Worm (Caenorhabditis elegans): Measurements from ENCODE around the gene K05F1.9.

K05F1.9 gene

DNA sequence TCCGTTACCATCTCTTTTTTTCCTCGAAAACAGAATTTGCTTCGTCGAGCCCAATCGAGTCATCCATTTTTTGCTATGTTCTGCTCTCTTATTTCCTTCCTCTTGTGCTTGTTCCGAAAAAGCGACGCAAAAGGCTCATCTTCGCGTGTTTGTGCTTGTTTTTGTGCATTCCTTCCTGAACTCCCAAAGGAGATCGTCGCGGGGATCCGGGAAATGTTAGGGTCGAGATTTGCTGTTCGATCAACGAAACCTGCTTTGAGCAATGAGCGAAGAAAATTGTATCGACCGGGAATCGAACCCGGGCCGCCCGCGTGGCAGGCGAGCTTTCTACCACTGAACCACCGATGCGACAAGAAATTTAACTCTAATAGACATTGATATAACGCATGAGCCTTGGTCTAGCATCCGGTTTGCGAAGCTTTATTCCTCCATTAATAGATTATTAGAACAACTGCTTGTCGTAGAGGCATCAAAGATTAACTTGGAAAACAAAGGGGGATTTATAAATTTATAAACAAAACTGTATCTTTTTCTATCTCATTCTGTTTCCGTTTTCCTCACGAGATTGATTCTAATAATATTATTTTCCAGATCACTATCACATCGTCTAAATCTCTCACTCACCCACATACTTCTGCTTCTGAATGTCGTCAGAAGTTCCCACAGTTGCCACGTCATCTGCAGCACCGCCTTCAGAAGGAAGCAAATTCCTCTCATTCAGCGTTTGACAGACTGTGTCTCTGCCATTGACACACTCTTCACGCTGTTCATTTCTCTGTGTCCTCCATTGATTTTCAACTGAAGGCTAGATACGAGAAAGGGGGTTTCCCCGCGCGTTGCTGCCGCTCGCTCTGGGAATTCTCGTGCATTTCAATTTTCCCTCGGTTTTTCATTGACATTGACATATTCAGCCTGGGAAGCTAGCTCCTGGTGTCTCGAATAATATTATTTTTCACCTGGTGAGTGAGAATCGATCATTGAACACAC, 18.7 kb downstream of the K05F1.9 start, which contains the start of gene K05F1.6 (continued):
- TF ChIP-seq fkh-10 (GFP tag; optimal IDR thresholded peaks at IDR 0.05) (no peak), skn-1 (tag; optimal IDR thresholded peaks at IDR 0.05) (peak; percentile 11), lin-15B (tag; optimal IDR thresholded peaks at IDR 0.05) (no peak), lin-14 (GFP tag; optimal IDR thresholded peaks at IDR 0.05) (peak; percentile 56), blmp-1 (tag; optimal IDR thresholded peaks at IDR 0.05) (no peak), lsy-2 (tag; optimal IDR thresholded peaks at IDR 0.05) (peak in 1 of 2 experiments; percentile 52), zip-4 (GFP tag; optimal IDR thresholded peaks at IDR 0.05) (peak; percentile 19), swsn-7 (tag; optimal IDR thresholded peaks at IDR 0.05) (peak; percentile 42), snpc-4 (tag; optimal IDR thresholded peaks at IDR 0.05) (no peak), unc-130 (tag; optimal IDR thresholded peaks at IDR 0.05) (peak; percentile 52), nhr-76 (tag; optimal IDR thresholded peaks at IDR 0.05) (peak; percentile 20), fkh-8 (tag; optimal IDR thresholded peaks at IDR 0.05) (peak; percentile 41), lin-13 (GFP tag; optimal IDR thresholded peaks at IDR 0.05) (peak; percentile 22), nhr-85 (tag) (peak; percentile 53), C16A3.4 (tag; optimal IDR thresholded peaks at IDR 0.05) (peak; percentile 59), unc-98 (GFP tag; IDR thresholded peaks at IDR 0.05) (0 out of 2 replicates have a peak, but pooled peaks have one; percentile 53), xbp-1 (tag; optimal IDR thresholded peaks at IDR 0.05) (peak; percentile 39), ztf-4 (tag; optimal IDR thresholded peaks at IDR 0.05) (peak; percentile 15), mdl-1 (tag; optimal IDR thresholded peaks at IDR 0.05) (peak in 1 of 2 experiments; percentile 58), nhr-19 (GFP tag; conservative IDR thresholded peaks at IDR 0.05) (peak; percentile 72), nhr-71 (tag; optimal IDR thresholded peaks at IDR 0.05) (peak; percentile 78), pax-3 (tag; optimal IDR thresholded peaks at IDR 0.05) (peak; percentile 19), unc-86 (tag; optimal IDR thresholded peaks at IDR 0.05) (peak; percentile 9), isw-1 (GFP tag; IDR thresholded peaks at IDR 0.05) (0 out of 2 replicates have a peak, but pooled peaks have one; percentile 1), elt-2 (tag; optimal IDR thresholded peaks at IDR 0.05) (peak; percentile 70), sup-37 (GFP tag; optimal IDR thresholded peaks at IDR 0.05) (peak; percentile 6), ceh-82 (tag; optimal IDR thresholded peaks at IDR 0.05) (peak in 2 of 3 experiments; percentile 32), nhr-77 (tag; optimal IDR thresholded peaks at IDR 0.05) (no peak), tbx-2 (tag; optimal IDR thresholded peaks at IDR 0.05) (peak; percentile 18), dsc-1 (tag; optimal IDR thresholded peaks at IDR 0.05) (peak; percentile 70), efl-1 (optimal IDR thresholded peaks at IDR 0.05) (peak; percentile 40 to 69), efl-1 (GFP tag; optimal IDR thresholded peaks at IDR 0.05 in 1 of 2) (peak in 1 of 2 experiments; percentile 94), C04F5.9 (tag; optimal IDR thresholded peaks at IDR 0.05) (no peak), fos-1 (tag; optimal IDR thresholded peaks at IDR 0.05) (peak; percentile 29), nhr-237 (tag; optimal IDR thresholded peaks at IDR 0.05) (no peak), jun-1 (tag; optimal IDR thresholded peaks at IDR 0.05) (peak; percentile 1), nhr-84 (tag; optimal IDR thresholded peaks at IDR 0.05) (no peak), lin-35 (GFP tag; optimal IDR thresholded peaks at IDR 0.05) (peak; percentile 6 to 44), egl-27 (tag; optimal IDR thresholded peaks at IDR 0.05) (no peak), unc-30 (tag; optimal IDR thresholded peaks at IDR 0.05) (no peak)

DNA sequence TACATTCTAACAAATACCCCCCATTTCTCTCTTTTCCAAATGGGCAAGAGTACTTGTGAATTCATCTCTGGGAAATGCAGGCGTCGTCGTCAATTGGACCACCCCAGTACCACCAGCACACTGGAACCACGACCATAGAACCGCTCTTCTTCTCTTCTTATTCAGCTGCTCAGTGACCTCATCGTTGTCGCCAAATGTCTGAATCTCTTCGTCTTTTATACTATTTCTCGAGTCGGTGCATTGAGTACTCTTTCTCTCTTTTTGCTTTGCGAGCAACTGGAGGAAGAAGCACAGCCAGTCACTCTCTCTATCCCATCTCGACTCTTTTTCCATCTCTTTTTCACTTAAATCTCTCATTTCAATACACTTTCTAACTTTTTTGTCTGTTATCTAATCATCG, 21.1 kb downstream of the K05F1.9 start:
- TF ChIP-seq fos-1 (tag; optimal IDR thresholded peaks at IDR 0.05) (peak; percentile 34), unc-62 (GFP tag; optimal IDR thresholded peaks at IDR 0.05) (no peak), swsn-7 (tag; optimal IDR thresholded peaks at IDR 0.05) (peak; percentile 38), lin-39 (tag; optimal IDR thresholded peaks at IDR 0.05) (no peak), isw-1 (GFP tag; IDR thresholded peaks at IDR 0.05) (0 out of 2 replicates have a peak, but pooled peaks have one; percentile 4), lsy-2 (tag; optimal IDR thresholded peaks at IDR 0.05) (peak; percentile 10 to 53), C04F5.9 (tag; optimal IDR thresholded peaks at IDR 0.05) (no peak), rnt-1 (tag; optimal IDR thresholded peaks at IDR 0.05) (peak; percentile 36), nhr-47 (tag; optimal IDR thresholded peaks at IDR 0.05) (peak; percentile 51), lin-15B (tag; optimal IDR thresholded peaks at IDR 0.05) (no peak), xbp-1 (tag; optimal IDR thresholded peaks at IDR 0.05) (peak; percentile 31), lin-13 (GFP tag; optimal IDR thresholded peaks at IDR 0.05) (no peak), fkh-4 (tag; optimal IDR thresholded peaks at IDR 0.05; ENCODE audit: borderline replicate concordance) (no peak), tbx-2 (tag; optimal IDR thresholded peaks at IDR 0.05) (peak; percentile 28), dpl-1 (GFP tag; optimal IDR thresholded peaks at IDR 0.05) (peak in 1 of 3 experiments; percentile 3), nhr-19 (GFP tag; conservative IDR thresholded peaks at IDR 0.05) (peak; percentile 17; the same call in 1 of the 2 replicates), ceh-88 (GFP tag; IDR thresholded peaks at IDR 0.05) (no peak), ceh-82 (tag; optimal IDR thresholded peaks at IDR 0.05) (peak in 2 of 3 experiments; percentile 22 to 55), unc-86 (tag; optimal IDR thresholded peaks at IDR 0.05) (peak; percentile 17), mep-1 (tag; optimal IDR thresholded peaks at IDR 0.05) (peak; percentile 52), lin-35 (GFP tag; optimal IDR thresholded peaks at IDR 0.05) (peak in 1 of 2 experiments; percentile 8), nhr-71 (tag; optimal IDR thresholded peaks at IDR 0.05) (peak; percentile 51), zip-4 (GFP tag; optimal IDR thresholded peaks at IDR 0.05) (no peak)
